Worm (Caenorhabditis elegans): ENCODE data around the gene cyb-3.

The cyb-3 gene

DNA sequence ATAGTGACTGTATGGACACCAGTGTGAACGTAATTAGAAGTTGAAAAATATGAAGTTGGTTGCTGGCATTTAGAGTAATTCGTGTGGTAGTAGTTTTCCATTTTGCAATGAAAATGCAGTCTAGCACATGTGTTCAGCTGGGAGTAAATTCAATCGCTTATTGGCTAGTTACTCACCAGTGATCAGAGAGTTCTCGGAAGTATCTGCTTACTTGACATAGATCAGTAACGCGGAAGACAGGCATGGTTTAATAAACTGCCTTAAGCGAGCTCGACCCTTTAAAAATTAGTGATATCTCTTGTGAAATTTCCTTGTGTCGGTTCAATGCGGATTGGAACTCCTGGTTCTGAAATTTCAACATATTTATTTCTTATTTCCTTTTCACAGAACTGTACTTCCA is 19.3 kb upstream of the cyb-3 start, which contains the start of gene srh-52:
TSS of gene srh-52 (minus strand) at position 101 of the 400 bp plus-strand sequence.
- no peak for TF ChIP-seq nhr-90 (tag; optimal IDR thresholded peaks at IDR 0.05; ENCODE audit: poor library complexity)
- TF ChIP-seq fkh-8 (tag; optimal IDR thresholded peaks at IDR 0.05) = no peak
- TF ChIP-seq nhr-84 (tag; optimal IDR thresholded peaks at IDR 0.05) = no peak
- TF ChIP-seq dsc-1 (tag; optimal IDR thresholded peaks at IDR 0.05) = no peak
- TF ChIP-seq ceh-8 (GFP tag; optimal IDR thresholded peaks at IDR 0.05) = no peak
- TF ChIP-seq nhr-47 (tag; optimal IDR thresholded peaks at IDR 0.05) = no peak
- no peak for TF ChIP-seq skn-1 (tag; optimal IDR thresholded peaks at IDR 0.05)

DNA sequence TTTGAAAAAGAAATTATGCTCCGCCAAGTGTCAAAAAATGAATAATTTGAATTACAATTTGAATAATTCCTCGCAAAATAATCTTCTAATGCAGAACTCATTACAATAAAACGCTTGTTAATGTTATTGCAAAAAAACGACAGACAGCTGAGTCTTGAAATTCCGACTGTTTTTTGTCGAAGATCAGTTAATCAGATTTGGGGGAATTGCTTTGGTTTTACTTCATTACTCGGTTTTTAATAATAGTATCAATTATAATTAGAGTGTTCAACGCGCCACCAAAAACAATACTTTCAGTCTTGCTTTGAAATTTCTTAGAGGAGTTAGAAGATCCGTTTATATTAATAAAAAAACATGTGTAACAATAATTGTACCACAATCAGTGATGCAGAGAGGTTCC is 17.6 kb upstream of the cyb-3 start, which contains the start of gene srh-122:
TSS of gene srh-122 (minus strand) at position 101 of the 400 bp plus-strand sequence.
- no peak for TF ChIP-seq egl-13 (tag; optimal IDR thresholded peaks at IDR 0.05)
- TF ChIP-seq ets-5 (GFP tag; IDR thresholded peaks at IDR 0.05) = no peak
- no peak for TF ChIP-seq ama-1 (optimal IDR thresholded peaks at IDR 0.05)
- TF ChIP-seq ztf-11 (tag; optimal IDR thresholded peaks at IDR 0.05) = no peak
- no peak for TF ChIP-seq tbx-2 (tag; optimal IDR thresholded peaks at IDR 0.05)
- TF ChIP-seq irx-1 (tag; optimal IDR thresholded peaks at IDR 0.05) = no peak
- TF ChIP-seq ceh-8 (GFP tag; optimal IDR thresholded peaks at IDR 0.05) = no peak
- TF ChIP-seq alr-1 (tag; optimal IDR thresholded peaks at IDR 0.05; ENCODE audit: borderline replicate concordance) = no peak
- TF ChIP-seq efl-1 (optimal IDR thresholded peaks at IDR 0.05) = no peak
- no peak for TF ChIP-seq efl-1 (GFP tag; optimal IDR thresholded peaks at IDR 0.05 in 1 of 2)
- TF ChIP-seq lir-3 (tag; optimal IDR thresholded peaks at IDR 0.05; ENCODE audit: poor library complexity) = no peak
- no peak for TF ChIP-seq hlh-17 (GFP tag; optimal IDR thresholded peaks at IDR 0.05; ENCODE audit: borderline replicate concordance)
- TF ChIP-seq nhr-84 (tag; optimal IDR thresholded peaks at IDR 0.05) = no peak
- TF ChIP-seq nhr-77 (tag; optimal IDR thresholded peaks at IDR 0.05) = no peak
- no peak for TF ChIP-seq nhr-19 (GFP tag; conservative IDR thresholded peaks at IDR 0.05)
- no peak for TF ChIP-seq nhr-85 (tag)

DNA sequence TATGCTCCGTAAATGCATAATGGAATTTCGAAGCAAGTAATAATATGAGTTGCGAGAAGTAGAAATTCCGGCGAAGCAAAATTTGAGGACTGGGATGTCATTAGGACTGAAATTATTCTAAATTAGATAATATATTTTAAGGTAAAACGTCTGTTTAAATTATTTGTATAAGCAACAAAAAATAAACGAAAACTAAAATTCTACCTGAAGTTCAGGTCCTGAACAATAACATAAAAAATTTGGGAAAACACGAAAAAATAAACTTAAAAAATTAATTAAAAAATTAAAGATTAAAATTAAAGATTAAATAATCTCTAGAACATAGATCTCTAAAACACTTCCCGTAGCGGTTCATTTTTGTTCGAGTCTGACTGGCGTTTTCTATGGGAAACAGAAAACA is 15.7 kb upstream of the cyb-3 start, which contains the start of gene srh-251:
TSS of gene srh-251 (minus strand) at position 101 of the 400 bp plus-strand sequence.
- TF ChIP-seq nhr-28 (tag; optimal IDR thresholded peaks at IDR 0.05) (no peak), egl-13 (tag; optimal IDR thresholded peaks at IDR 0.05) (no peak), nhr-47 (tag; optimal IDR thresholded peaks at IDR 0.05) (no peak), blmp-1 (tag; optimal IDR thresholded peaks at IDR 0.05) (no peak), fos-1 (tag; optimal IDR thresholded peaks at IDR 0.05) (no peak), lin-39 (tag; optimal IDR thresholded peaks at IDR 0.05) (no peak), unc-130 (tag; optimal IDR thresholded peaks at IDR 0.05) (no peak), C16A3.4 (tag; optimal IDR thresholded peaks at IDR 0.05) (no peak), alr-1 (tag; optimal IDR thresholded peaks at IDR 0.05; ENCODE audit: borderline replicate concordance) (no peak), elt-2 (tag; optimal IDR thresholded peaks at IDR 0.05) (no peak)

DNA sequence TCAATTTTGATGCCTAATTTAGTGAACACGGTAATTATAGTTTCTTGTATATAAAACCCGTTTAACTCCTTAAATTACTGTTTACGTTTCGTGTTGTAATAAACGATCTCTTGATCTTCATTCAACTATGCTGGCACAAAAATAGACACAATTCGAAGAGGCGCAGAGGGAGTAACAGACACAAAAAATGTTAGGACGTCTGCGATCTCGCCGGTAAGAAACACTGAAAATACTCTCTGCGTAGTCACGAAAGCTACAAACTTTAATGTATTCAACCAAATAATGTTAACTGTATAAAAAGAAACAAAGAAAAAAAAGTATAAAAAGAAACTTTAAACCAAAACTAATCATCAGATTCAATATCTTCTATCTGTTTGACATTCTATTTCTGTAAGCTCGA is 14.6 kb upstream of the cyb-3 start, which contains the start of gene dhs-23:
TSS of gene dhs-23 (plus strand) at position 363 of the 400 bp plus-strand sequence.
- TF ChIP-seq unc-98 (GFP tag; IDR thresholded peaks at IDR 0.05) = no peak
- no peak for TF ChIP-seq pqm-1 (tag; optimal IDR thresholded peaks at IDR 0.05)
- no peak for TF ChIP-seq mef-2 (tag; optimal IDR thresholded peaks at IDR 0.05)
- no peak for TF ChIP-seq nhr-71 (tag; optimal IDR thresholded peaks at IDR 0.05)
- TF ChIP-seq mab-9 (GFP tag; IDR thresholded peaks at IDR 0.05) = no peak
- TF ChIP-seq lin-13 (GFP tag; optimal IDR thresholded peaks at IDR 0.05) = no peak
- no peak for TF ChIP-seq ceh-88 (GFP tag; IDR thresholded peaks at IDR 0.05)
- no peak for TF ChIP-seq unc-62 (GFP tag; optimal IDR thresholded peaks at IDR 0.05)
- no peak for TF ChIP-seq efl-1 (optimal IDR thresholded peaks at IDR 0.05)
- TF ChIP-seq efl-1 (GFP tag; optimal IDR thresholded peaks at IDR 0.05 in 1 of 2) = peak in 1 of 2 experiments; percentile 29
- peak; percentile 54 for TF ChIP-seq nhr-20 (tag; optimal IDR thresholded peaks at IDR 0.05)
- TF ChIP-seq C16A3.4 (tag; optimal IDR thresholded peaks at IDR 0.05) = no peak
- TF ChIP-seq mdl-1 (tag; optimal IDR thresholded peaks at IDR 0.05) = no peak
- TF ChIP-seq nhr-237 (tag; optimal IDR thresholded peaks at IDR 0.05) = no peak
- TF ChIP-seq nhr-85 (tag) = no peak
